Worm (Caenorhabditis elegans): Measurements from ENCODE around the gene his-24.

his-24 gene

DNA sequence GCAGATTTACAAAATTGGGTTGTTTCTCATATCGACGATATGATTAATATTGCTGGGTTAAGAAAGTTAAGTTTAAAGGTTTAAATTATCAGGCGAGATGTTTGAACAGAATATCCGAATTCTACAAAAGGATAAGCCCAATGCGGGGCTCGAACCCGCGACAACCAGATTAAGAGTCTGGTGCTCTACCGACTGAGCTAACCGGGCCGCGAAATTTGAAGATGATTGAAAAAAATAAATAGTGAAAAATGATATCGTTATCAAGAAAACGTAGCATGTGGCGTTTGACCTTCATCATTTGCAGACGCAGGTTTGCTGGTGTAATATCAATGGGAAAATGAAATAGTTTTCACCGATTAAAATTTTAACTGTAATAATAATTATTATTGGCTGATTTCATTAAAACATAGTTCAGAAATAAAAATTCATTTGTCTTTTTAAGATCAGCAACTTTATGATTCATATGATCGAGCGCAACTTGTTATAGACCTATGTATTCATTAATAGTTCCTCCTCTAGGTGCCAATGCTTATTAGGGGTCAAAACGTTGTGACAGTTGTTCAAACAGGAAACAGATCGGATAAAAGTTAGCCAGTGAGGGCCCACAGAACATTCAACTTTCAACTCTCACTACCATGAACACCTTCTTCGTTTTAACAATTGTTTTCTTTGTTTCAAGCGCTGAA is 11.0 kb upstream of the his-24 start, which contains the start of gene M163.11:
Gene M163.11 (plus strand): TSS at position 636 of the 686 bp plus-strand sequence.
- TF ChIP-seq ztf-16 (tag; optimal IDR thresholded peaks at IDR 0.05) (no peak), hlh-13 (GFP tag; optimal IDR thresholded peaks at IDR 0.05) (no peak), dve-1 (tag; optimal IDR thresholded peaks at IDR 0.05) (peak; percentile 45), F13H6.1 (tag; optimal IDR thresholded peaks at IDR 0.05) (no peak), hlh-30 (tag; optimal IDR thresholded peaks at IDR 0.05; ENCODE audit: insufficient read depth) (no peak)

DNA sequence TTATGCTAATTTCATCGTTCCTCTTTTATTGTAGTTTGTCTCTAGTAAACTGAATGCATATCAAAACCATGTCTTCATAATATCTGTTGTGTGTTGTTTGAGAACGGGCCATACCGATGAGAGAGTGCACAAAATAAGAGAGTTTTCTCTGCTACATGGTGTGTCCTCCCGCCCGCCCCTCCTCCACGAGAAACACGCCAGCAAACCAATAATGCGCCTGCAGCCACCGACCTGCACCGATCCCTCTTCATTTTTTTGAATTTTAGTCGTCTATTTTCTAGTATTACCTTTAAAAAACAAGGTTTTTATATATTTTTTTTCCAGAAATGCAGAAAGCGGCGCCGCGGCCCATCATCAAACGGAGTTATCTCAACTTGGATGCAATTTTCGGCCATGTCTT is 9.6 kb upstream of the his-24 start, which contains the start of gene gfi-3:
Gene gfi-3 (plus strand): TSS at position 325 of the 400 bp plus-strand sequence.
- no peak for TF ChIP-seq hlh-13 (GFP tag; optimal IDR thresholded peaks at IDR 0.05)
- TF ChIP-seq dmd-4 (tag; optimal IDR thresholded peaks at IDR 0.05; ENCODE audit: borderline replicate concordance) = peak; percentile 36
- TF ChIP-seq ceh-34 (tag; optimal IDR thresholded peaks at IDR 0.05) = peak; percentile 77
- TF ChIP-seq unc-86 (tag; optimal IDR thresholded peaks at IDR 0.05) = peak; percentile 40
- peak; percentile 18 for TF ChIP-seq ceh-48 (tag; optimal IDR thresholded peaks at IDR 0.05)
- peak; percentile 61 for TF ChIP-seq ceh-18 (tag; optimal IDR thresholded peaks at IDR 0.05)
- TF ChIP-seq rnt-1 (tag; optimal IDR thresholded peaks at IDR 0.05) = peak; percentile 25
- peak; percentile 46 for TF ChIP-seq ceh-31 (tag; optimal IDR thresholded peaks at IDR 0.05)
- TF ChIP-seq C38D4.7 (GFP tag; optimal IDR thresholded peaks at IDR 0.05) = peak; percentile 35
- TF ChIP-seq unc-42 (tag; optimal IDR thresholded peaks at IDR 0.05) = peak; percentile 27
- TF ChIP-seq pat-9 (tag; optimal IDR thresholded peaks at IDR 0.05) = peak; percentile 2
- TF ChIP-seq fkh-6 (tag; optimal IDR thresholded peaks at IDR 0.05) = no peak
- TF ChIP-seq ceh-6 (GFP tag; optimal IDR thresholded peaks at IDR 0.05) = no peak
- peak; percentile 41 for TF ChIP-seq ttx-3 (tag; optimal IDR thresholded peaks at IDR 0.05)
- TF ChIP-seq sdc-2 (tag; optimal IDR thresholded peaks at IDR 0.05) = peak; percentile 76
- peak; percentile 72 for TF ChIP-seq tbx-2 (tag; optimal IDR thresholded peaks at IDR 0.05)
- peak; percentile 20; the same call in 1 of the 2 replicates for TF ChIP-seq unc-3 (GFP tag; conservative IDR thresholded peaks at IDR 0.05)
- TF ChIP-seq unc-3 (tag; optimal IDR thresholded peaks at IDR 0.05) = no peak
- TF ChIP-seq hlh-15 (tag; optimal IDR thresholded peaks at IDR 0.05) = no peak
- peak; percentile 17 for TF ChIP-seq pha-2 (tag; optimal IDR thresholded peaks at IDR 0.05)
- no peak for TF ChIP-seq odd-2 (tag; optimal IDR thresholded peaks at IDR 0.05)
- no peak for TF ChIP-seq ets-4 (tag; optimal IDR thresholded peaks at IDR 0.05)
- TF ChIP-seq F13H6.1 (tag; optimal IDR thresholded peaks at IDR 0.05) = peak; percentile 8
- TF ChIP-seq nfya-1 (tag; optimal IDR thresholded peaks at IDR 0.05) = peak; percentile 72
- peak; percentile 48 for TF ChIP-seq madf-2 (tag; optimal IDR thresholded peaks at IDR 0.05)
- TF ChIP-seq lin-11 (tag; optimal IDR thresholded peaks at IDR 0.05) = no peak
- TF ChIP-seq hlh-30 (tag; optimal IDR thresholded peaks at IDR 0.05; ENCODE audit: insufficient read depth) = no peak
- no peak for TF ChIP-seq C08G9.2 (tag; optimal IDR thresholded peaks at IDR 0.05)
- peak; percentile 33 for TF ChIP-seq sox-4 (tag; optimal IDR thresholded peaks at IDR 0.05)
- TF ChIP-seq ceh-30 (tag; optimal IDR thresholded peaks at IDR 0.05) = no peak
- TF ChIP-seq gmeb-2 (tag; optimal IDR thresholded peaks at IDR 0.05) = peak; percentile 26
- peak; percentile 10 for TF ChIP-seq syd-9 (tag; optimal IDR thresholded peaks at IDR 0.05)
- TF ChIP-seq unc-55 (GFP tag; optimal IDR thresholded peaks at IDR 0.05) = peak; percentile 23
- TF ChIP-seq sox-2 (GFP tag; IDR thresholded peaks at IDR 0.05) = no peak
- TF ChIP-seq ceh-14 (tag; optimal IDR thresholded peaks at IDR 0.05) = peak; percentile 11
- TF ChIP-seq elt-2 (tag; optimal IDR thresholded peaks at IDR 0.05) = peak; percentile 72
- TF ChIP-seq ceh-2 (tag; optimal IDR thresholded peaks at IDR 0.05) = peak; percentile 4
- TF ChIP-seq T23F11.4 (GFP tag; optimal IDR thresholded peaks at IDR 0.05) = no peak
- TF ChIP-seq mec-3 (tag; optimal IDR thresholded peaks at IDR 0.05; ENCODE audit: borderline replicate concordance) = no peak

Measured in whole organism, late embryonic.